Worm (Caenorhabditis elegans): ENCODE data around the gene math-18.

- no peak for TF ChIP-seq nhr-77 (tag; optimal IDR thresholded peaks at IDR 0.05)
- no peak for TF ChIP-seq mxl-3 (GFP tag; optimal IDR thresholded peaks at IDR 0.05)
- no peak for TF ChIP-seq mdl-1 (tag; optimal IDR thresholded peaks at IDR 0.05)
Measured at ce11 chrII:2196742-2197141, 42.9 kb downstream of the math-18 start.

All from whole organism, L4 larva.